Worm (Caenorhabditis elegans): ENCODE measurements around the gene alh-10.

alh-10 gene

ce11 chrX:7099049-7099448 lies 44.4 kb downstream of the alh-10 start:
- TF ChIP-seq nhr-12 (tag; optimal IDR thresholded peaks at IDR 0.05) (no peak), snpc-4 (tag; optimal IDR thresholded peaks at IDR 0.05) (no peak), unc-62 (GFP tag; optimal IDR thresholded peaks at IDR 0.05) (no peak), ceh-43 (GFP tag; optimal IDR thresholded peaks at IDR 0.05) (no peak), sptf-1 (tag; optimal IDR thresholded peaks at IDR 0.05) (no peak), M03D4.4 (tag; optimal IDR thresholded peaks at IDR 0.05) (no peak), unc-120 (tag; optimal IDR thresholded peaks at IDR 0.05; ENCODE audit: poor library complexity, severe bottlenecking) (no peak), nhr-28 (tag; optimal IDR thresholded peaks at IDR 0.05) (no peak), blmp-1 (tag; optimal IDR thresholded peaks at IDR 0.05) (no peak), mep-1 (tag; optimal IDR thresholded peaks at IDR 0.05) (no peak), lsy-2 (tag; optimal IDR thresholded peaks at IDR 0.05) (no peak), ztf-11 (tag; optimal IDR thresholded peaks at IDR 0.05) (no peak), mls-2 (tag; optimal IDR thresholded peaks at IDR 0.05) (no peak), zip-8 (tag; optimal IDR thresholded peaks at IDR 0.05) (no peak), bed-3 (GFP tag; optimal IDR thresholded peaks at IDR 0.05) (no peak), hlh-1 (tag; optimal IDR thresholded peaks at IDR 0.05) (no peak), nhr-2 (tag; optimal IDR thresholded peaks at IDR 0.05) (no peak)

DNA sequence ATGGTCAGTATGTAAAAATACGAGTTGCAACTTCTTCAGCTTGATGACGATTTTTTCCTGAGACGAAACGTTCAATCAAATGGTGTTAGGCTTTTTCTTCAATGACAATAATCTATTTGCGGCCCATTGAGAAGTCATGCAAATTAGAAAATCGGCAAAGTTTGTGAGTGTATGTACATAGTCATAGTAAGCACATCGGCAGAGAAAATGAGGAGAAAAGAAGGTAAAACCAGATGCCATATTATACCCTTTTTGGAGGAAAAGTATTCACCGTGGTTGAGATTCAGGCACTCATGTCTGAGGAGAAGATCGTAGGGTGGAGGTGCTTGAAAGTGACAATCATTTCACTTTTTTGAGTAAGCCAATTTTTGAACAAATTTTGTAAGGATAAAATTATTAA lies 47.1 kb downstream of the alh-10 start, which contains the start of gene C36B7.5:
C36B7.5 (minus strand) TSS at position 101 of the 400 bp plus-strand sequence.
- TF ChIP-seq elt-3 (tag; optimal IDR thresholded peaks at IDR 0.05) (no peak), unc-120 (tag; optimal IDR thresholded peaks at IDR 0.05; ENCODE audit: poor library complexity, severe bottlenecking) (no peak), nhr-12 (tag; optimal IDR thresholded peaks at IDR 0.05) (no peak), nhr-237 (tag; optimal IDR thresholded peaks at IDR 0.05) (no peak), sem-2 (GFP tag; optimal IDR thresholded peaks at IDR 0.05) (no peak), ceh-83 (GFP tag; optimal IDR thresholded peaks at IDR 0.05) (no peak), bed-3 (GFP tag; optimal IDR thresholded peaks at IDR 0.05) (no peak), snpc-4 (tag; optimal IDR thresholded peaks at IDR 0.05) (no peak), hlh-1 (tag; optimal IDR thresholded peaks at IDR 0.05) (no peak), pha-4 (tag; optimal IDR thresholded peaks at IDR 0.05) (no peak), lin-13 (tag; optimal IDR thresholded peaks at IDR 0.05) (no peak), elt-1 (tag; optimal IDR thresholded peaks at IDR 0.05; ENCODE audit: borderline replicate concordance, insufficient read depth) (no peak), sptf-1 (tag; optimal IDR thresholded peaks at IDR 0.05) (no peak), mls-2 (tag; optimal IDR thresholded peaks at IDR 0.05) (no peak), lin-32 (GFP tag; optimal IDR thresholded peaks at IDR 0.05) (no peak), flh-1 (GFP tag; optimal IDR thresholded peaks at IDR 0.05) (no peak), cnd-1 (tag; optimal IDR thresholded peaks at IDR 0.05) (no peak), unc-39 (tag; optimal IDR thresholded peaks at IDR 0.05) (no peak)
